Worm (Caenorhabditis elegans) whole organism, L4/young adult: Measurements from ENCODE around the gene unc-62.

ENCODE experiments used
- W03F9.2 ChIP-seq: fragments of 150-350 bp; optimal IDR thresholded peaks from 2 replicates; lab custom pipeline; 2014; ENCODE audit warnings: missing biosample characterization, missing genetic modification characterization
- dao-5 ChIP-seq: sonication (generic microtip); optimal IDR thresholded peaks from 2 replicates; lab custom pipeline; 2016; ENCODE audit warnings: missing genotype, missing genetic modification characterization, moderate library complexity, missing compliant biosample characterization
- him-1 ChIP-seq: sonication (generic microtip); optimal IDR thresholded peaks from 2 replicates; lab custom pipeline; 2016; ENCODE audit warnings: missing genotype, missing genetic modification reagents, missing genetic modification characterization, missing compliant biosample characterization

ce11 chrV:4500709-4501108 is 3.4 kb downstream of the unc-62 start:
- no peak for TF ChIP-seq W03F9.2
- TF ChIP-seq dao-5 (tag; lab: Kevin White, UChicago): no peak
- TF ChIP-seq him-1 (tag; lab: Kevin White, UChicago): no peak
